Fruit fly (Drosophila melanogaster): ENCODE results near the gene Cpr64Ac.

The Cpr64Ac gene

DNA sequence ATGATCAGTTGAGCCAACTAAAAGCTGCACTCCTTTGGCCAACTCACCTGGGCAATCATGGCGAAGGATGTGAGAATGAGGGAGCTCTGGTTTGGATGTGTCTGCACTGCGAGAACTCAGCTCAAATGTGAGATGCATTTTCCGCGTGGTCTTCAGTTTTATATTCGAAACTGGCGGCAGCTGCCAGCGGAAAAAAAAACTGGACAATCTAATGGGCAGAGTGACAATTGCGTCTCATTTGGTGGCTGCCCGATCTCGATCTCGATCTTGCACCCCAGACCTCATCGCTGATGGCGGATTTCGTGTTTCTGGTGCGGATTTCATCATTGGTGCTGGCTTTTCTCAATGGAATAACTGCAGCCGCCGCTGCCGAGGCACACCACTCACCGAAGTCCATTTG, at the start of gene Cpr64Ac:
TSS of gene Cpr64Ac (minus strand) at position 101 of the 400 bp plus-strand sequence.
- TF ChIP-seq CG8319 (GFP tag; optimal IDR thresholded peaks at IDR 0.05) = no peak
- TF ChIP-seq CG11294 (GFP tag; IDR thresholded peaks at IDR 0.05) = no peak
- TF ChIP-seq CG8119 (GFP tag; IDR thresholded peaks at IDR 0.05) = no peak
- no peak for TF ChIP-seq CG6276 (GFP tag; optimal IDR thresholded peaks at IDR 0.05)
- no peak for TF ChIP-seq ss (GFP tag; optimal IDR thresholded peaks at IDR 0.05)
- no peak for TF ChIP-seq CG1621 (tag; optimal IDR thresholded peaks at IDR 0.05)
- TF ChIP-seq eg (GFP tag; IDR thresholded peaks at IDR 0.05) = no peak
- no peak for TF ChIP-seq CG16779 (tag; optimal IDR thresholded peaks at IDR 0.05)
- no peak for TF ChIP-seq achi (GFP tag; optimal IDR thresholded peaks at IDR 0.05)
- no peak for TF ChIP-seq salr (GFP tag; optimal IDR thresholded peaks at IDR 0.05)

DNA sequence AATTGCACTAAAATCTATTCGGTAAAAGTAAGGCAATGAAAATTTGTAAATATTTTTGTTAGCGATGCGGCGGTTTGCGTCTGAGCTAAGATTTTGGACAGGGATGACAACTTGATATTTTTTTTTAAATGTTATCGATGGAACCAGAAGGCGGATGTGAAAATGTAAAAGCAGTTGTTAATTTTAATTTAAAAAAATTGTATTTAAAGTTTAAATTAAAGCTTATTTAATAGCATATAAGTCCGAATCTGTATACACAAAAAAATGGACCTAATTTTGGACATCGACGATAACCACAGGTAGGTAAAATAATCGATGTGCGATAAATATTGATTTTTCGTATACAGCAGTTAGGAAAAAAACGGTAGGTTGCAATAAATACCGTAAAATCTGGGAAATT, 49.7 kb upstream of the Cpr64Ac start, which contains the start of the genes CG11586 and VhaM9.7-a:
TSS of gene CG11586 (minus strand) at position 87 of the 400 bp plus-strand sequence.
TSS of gene VhaM9.7-a (plus strand) at position 322 of the 400 bp plus-strand sequence.
- TF ChIP-seq Hr4 (GFP tag; optimal IDR thresholded peaks at IDR 0.05) (peak; percentile 10), Hr39 (GFP tag; optimal IDR thresholded peaks at IDR 0.05) (peak; percentile 5), CG6808 (GFP tag; optimal IDR thresholded peaks at IDR 0.05) (no peak), CG11902 (GFP tag; optimal IDR thresholded peaks at IDR 0.05) (no peak), CG31627 (GFP tag; optimal IDR thresholded peaks at IDR 0.05) (peak; percentile 12), salr (GFP tag; optimal IDR thresholded peaks at IDR 0.05) (no peak), fkh (GFP tag; optimal IDR thresholded peaks at IDR 0.05) (peak; percentile 58), acj6 (GFP tag; optimal IDR thresholded peaks at IDR 0.05) (peak; percentile 27), lz (GFP tag; optimal IDR thresholded peaks at IDR 0.05) (peak; percentile 9), CG3919 (GFP tag; optimal IDR thresholded peaks at IDR 0.05) (no peak), esn (GFP tag; optimal IDR thresholded peaks at IDR 0.05) (peak; percentile 48), Eip78C (GFP tag) (peak; percentile 81), achi (GFP tag; optimal IDR thresholded peaks at IDR 0.05) (peak; percentile 20), pdm3 (GFP tag; optimal IDR thresholded peaks at IDR 0.05) (peak; percentile 14)

DNA sequence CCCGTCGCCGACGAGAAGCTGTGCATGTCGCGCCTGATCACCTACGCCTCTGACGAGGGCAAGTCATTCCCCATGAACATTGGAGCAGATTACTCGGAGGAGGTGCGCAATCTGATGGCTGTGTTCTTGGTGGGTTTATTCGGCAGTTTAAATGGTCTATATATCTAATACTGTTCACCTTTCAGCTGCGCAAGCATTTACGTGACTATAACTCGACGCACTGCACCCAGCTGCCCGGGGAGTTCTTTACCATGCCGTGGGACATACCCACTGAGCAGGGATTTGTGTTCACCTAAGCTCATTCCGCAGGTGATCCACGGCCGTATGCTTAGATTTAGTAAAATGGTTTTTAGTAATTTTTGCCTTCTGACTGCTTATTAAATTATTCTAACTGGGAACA, 48.5 kb upstream of the Cpr64Ac start:
- no peak for TF ChIP-seq ss (GFP tag; optimal IDR thresholded peaks at IDR 0.05)
- TF ChIP-seq Eip75B (GFP tag; optimal IDR thresholded peaks at IDR 0.05) = no peak
- no peak for TF ChIP-seq Blimp-1 (GFP tag; optimal IDR thresholded peaks at IDR 0.05)
- TF ChIP-seq Smox (GFP tag; optimal IDR thresholded peaks at IDR 0.05) = no peak
- TF ChIP-seq Eip78C (GFP tag) = no peak
- no peak for TF ChIP-seq Ets21C (GFP tag; optimal IDR thresholded peaks at IDR 0.05)
- no peak for TF ChIP-seq cyc (GFP tag; optimal IDR thresholded peaks at IDR 0.05)
- no peak for TF ChIP-seq eg (GFP tag; IDR thresholded peaks at IDR 0.05)
- TF ChIP-seq fkh (GFP tag; optimal IDR thresholded peaks at IDR 0.05) = no peak
- TF ChIP-seq Ets96B (tag; optimal IDR thresholded peaks at IDR 0.05) = no peak
- TF ChIP-seq salr (GFP tag; optimal IDR thresholded peaks at IDR 0.05) = no peak
- TF ChIP-seq CG8119 (GFP tag; IDR thresholded peaks at IDR 0.05) = no peak
- TF ChIP-seq CG11762 (GFP tag; optimal IDR thresholded peaks at IDR 0.05; ENCODE audit: insufficient read depth) = no peak
- no peak for TF ChIP-seq Hr39 (GFP tag; optimal IDR thresholded peaks at IDR 0.05)
- no peak for TF ChIP-seq Lpt (GFP tag; optimal IDR thresholded peaks at IDR 0.05)
- no peak for TF ChIP-seq CG8632 (GFP tag; optimal IDR thresholded peaks at IDR 0.05)
- TF ChIP-seq achi (GFP tag; optimal IDR thresholded peaks at IDR 0.05) = no peak
- no peak for TF ChIP-seq net (GFP tag; optimal IDR thresholded peaks at IDR 0.05)
- TF ChIP-seq CG32006 (GFP tag; optimal IDR thresholded peaks at IDR 0.05) = no peak
- TF ChIP-seq lz (GFP tag; optimal IDR thresholded peaks at IDR 0.05) = no peak

DNA sequence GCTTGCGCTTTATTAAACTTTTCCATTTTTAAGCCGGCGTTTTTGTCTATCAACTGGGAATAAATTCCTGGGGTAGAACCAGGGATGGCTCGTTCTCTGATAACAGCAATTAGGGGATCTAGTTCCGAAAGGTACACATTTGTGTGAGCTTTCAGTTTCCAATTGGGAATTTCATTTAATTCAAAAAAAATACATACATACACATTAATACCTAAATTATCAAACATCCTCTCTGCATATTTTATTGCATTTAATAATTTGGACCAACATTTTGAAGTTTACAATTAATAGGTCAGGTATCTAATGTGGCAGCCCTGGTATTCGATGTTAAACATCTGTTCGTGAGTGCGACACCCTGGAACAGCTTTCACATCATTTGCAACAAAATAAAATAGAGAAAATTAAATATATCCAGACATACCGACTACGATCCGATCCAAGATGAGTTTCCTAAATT, 46.4 kb upstream of the Cpr64Ac start, which contains the start of the genes CG15011 and CG1309:
TSS of gene CG15011 (minus strand) at position 51 of the 457 bp plus-strand sequence.
TSS of gene CG1309 (plus strand) at position 329 of the 457 bp plus-strand sequence.
- TF ChIP-seq dsx (GFP tag; optimal IDR thresholded peaks at IDR 0.05; ENCODE audit: poor library complexity, severe bottlenecking) = peak; percentile 86
- peak; percentile 99 for TF ChIP-seq svp (GFP tag)
- peak; percentile 24 for TF ChIP-seq Hr38 (GFP tag; optimal IDR thresholded peaks at IDR 0.05)
- TF ChIP-seq CG1621 (tag; optimal IDR thresholded peaks at IDR 0.05) = peak; percentile 51
- peak; percentile 83 for TF ChIP-seq Met (GFP tag; optimal IDR thresholded peaks at IDR 0.05)
- TF ChIP-seq CG32006 (GFP tag; optimal IDR thresholded peaks at IDR 0.05) = peak; percentile 75
- no peak for TF ChIP-seq CG16779 (tag; optimal IDR thresholded peaks at IDR 0.05)
- peak; percentile 85 for TF ChIP-seq CG3032 (tag; optimal IDR thresholded peaks at IDR 0.05)
- peak; percentile 82 for TF ChIP-seq topi (GFP tag; optimal IDR thresholded peaks at IDR 0.05)
- peak; percentile 86 for TF ChIP-seq Sox14 (GFP tag; optimal IDR thresholded peaks at IDR 0.05)
- TF ChIP-seq Sox15 (GFP tag; optimal IDR thresholded peaks at IDR 0.05) = peak; percentile 70
- TF ChIP-seq CG8632 (GFP tag; optimal IDR thresholded peaks at IDR 0.05) = peak; percentile 69
- TF ChIP-seq esn (GFP tag; optimal IDR thresholded peaks at IDR 0.05) = peak; percentile 89
- no peak; the same call in 1 of the 2 replicates for TF ChIP-seq CG15336 (GFP tag; IDR thresholded peaks at IDR 0.05)
- peak; percentile 83 for TF ChIP-seq Ets21C (GFP tag; optimal IDR thresholded peaks at IDR 0.05)
- TF ChIP-seq CG6808 (GFP tag; optimal IDR thresholded peaks at IDR 0.05) = peak; percentile 66
- peak; percentile 49 to 75 for TF ChIP-seq ss (GFP tag; optimal IDR thresholded peaks at IDR 0.05)
- TF ChIP-seq vri (GFP tag; optimal IDR thresholded peaks at IDR 0.05) = no peak
- peak; percentile 87 for TF ChIP-seq CG10631 (GFP tag; optimal IDR thresholded peaks at IDR 0.05)
- peak; percentile 84 for TF ChIP-seq Hr4 (GFP tag; optimal IDR thresholded peaks at IDR 0.05)
- no peak for TF ChIP-seq fd85E (GFP tag; optimal IDR thresholded peaks at IDR 0.05)
